Fruit fly (Drosophila melanogaster) whole organism, embryonic: ENCODE measurements around the gene CG32772.
A peak's percentile ranks its signal among the peaks of the same experiment; 100 is the strongest.

Experiments used
- Adf1 ChIP-seq: fragments of 200-800 bp; sonication (Bioruptor generic); IDR thresholded peaks from 2 replicates; pipeline ENCODE4 v1.3.6; 2022; ENCODE audit warnings: missing biosample characterization, missing genetic modification characterization
- Bgb ChIP-seq: fragments of 200-800 bp; sonication (Bioruptor generic); IDR thresholded peaks from 2 replicates; pipeline ENCODE4 v1.3.6; 2022; ENCODE audit warnings: missing biosample characterization, missing genetic modification characterization; ENCODE audit not compliant: partially characterized antibody
- CG10366 ChIP-seq: fragments of 200-800 bp; sonication (Bioruptor generic); IDR thresholded peaks from 2 replicates; pipeline ENCODE4 v1.3.6; 2022; ENCODE audit warnings: missing biosample characterization, missing genetic modification characterization
- CG10565 ChIP-seq: fragments of 200-800 bp; sonication (Bioruptor generic); optimal IDR thresholded peaks from 3 replicates; lab custom pipeline; 2016; ENCODE audit warnings: missing biosample characterization, mild to moderate bottlenecking, missing genetic modification characterization
- CG11247 ChIP-seq: fragments of 200-800 bp; sonication (Bioruptor generic); IDR thresholded peaks from 2 replicates; pipeline ENCODE4 v1.3.6; 2022; ENCODE audit warnings: missing biosample characterization, missing genetic modification characterization
- CG11695 ChIP-seq: fragments of 200-800 bp; sonication (Bioruptor generic); IDR thresholded peaks from 3 replicates; pipeline ENCODE4 v1.3.6; 2022; ENCODE audit warnings: missing biosample characterization, missing genetic modification characterization
- CG11696 ChIP-seq: fragments of 200-800 bp; sonication (Bioruptor generic); IDR thresholded peaks from 2 replicates; pipeline ENCODE4 v1.3.6; 2022; ENCODE audit warnings: missing biosample characterization, missing genetic modification characterization
- CG12071 ChIP-seq: fragments of 200-800 bp; sonication (Bioruptor generic); optimal IDR thresholded peaks from 3 replicates; lab custom pipeline; 2018; ENCODE audit warnings: missing biosample characterization, mild to moderate bottlenecking, missing genetic modification characterization
- CG14667 ChIP-seq: fragments of 200-800 bp; sonication (Bioruptor generic); IDR thresholded peaks from 2 replicates; pipeline ENCODE4 v1.3.6; 2022; ENCODE audit warnings: missing biosample characterization, missing genetic modification characterization
- CG16813 ChIP-seq: fragments of 200-800 bp; sonication (Bioruptor generic); IDR thresholded peaks from 3 replicates; pipeline ENCODE4 v1.3.6; 2022; ENCODE audit warnings: missing biosample characterization, missing genetic modification characterization; ENCODE audit not compliant: partially characterized antibody
- CG17186 ChIP-seq: fragments of 200-800 bp; sonication (Bioruptor generic); optimal IDR thresholded peaks from 3 replicates; lab custom pipeline; 2017; ENCODE audit warnings: missing biosample characterization, missing genetic modification reagents, missing genetic modification characterization
- CG17385 ChIP-seq: fragments of 200-800 bp; sonication (Bioruptor generic); optimal IDR thresholded peaks from 3 replicates; lab custom pipeline; 2018; ENCODE audit warnings: missing biosample characterization, mild to moderate bottlenecking, missing genetic modification characterization
- CG18262 ChIP-seq: fragments of 200-800 bp; optimal IDR thresholded peaks from 3 replicates; lab custom pipeline; 2019; ENCODE audit warnings: missing biosample characterization, mild to moderate bottlenecking, missing genetic modification characterization, moderate library complexity
- CG1832 ChIP-seq: fragments of 200-800 bp; sonication (Bioruptor generic); optimal IDR thresholded peaks from 2 replicates; lab custom pipeline; 2017; ENCODE audit warnings: missing biosample characterization, mild to moderate bottlenecking, missing genetic modification characterization, inconsistent platforms
- CG42726 ChIP-seq: fragments of 200-800 bp; sonication (Bioruptor generic); IDR thresholded peaks from 2 replicates; pipeline ENCODE4 v1.3.6; 2022; ENCODE audit warnings: missing biosample characterization, missing genetic modification characterization; ENCODE audit not compliant: partially characterized antibody
- CG6689 ChIP-seq: fragments of 200-800 bp; sonication (Bioruptor generic); IDR thresholded peaks from 2 replicates; pipeline ENCODE4 v1.3.6; 2022; ENCODE audit warnings: missing biosample characterization, missing genetic modification characterization
- CG7372 ChIP-seq: fragments of 200-800 bp; sonication (Bioruptor generic); IDR thresholded peaks from 2 replicates; pipeline ENCODE4 v1.3.6; 2022; ENCODE audit warnings: missing biosample characterization, missing genetic modification characterization
- CG8359 ChIP-seq: fragments of 200-800 bp; sonication (Bioruptor generic); optimal IDR thresholded peaks from 2 replicates; lab custom pipeline; 2017; ENCODE audit warnings: missing biosample characterization, mild to moderate bottlenecking, missing genetic modification characterization, borderline replicate concordance
- CG9797 ChIP-seq: fragments of 200-800 bp; sonication (Bioruptor generic); optimal IDR thresholded peaks from 3 replicates; lab custom pipeline; 2018; ENCODE audit warnings: missing biosample characterization, mild to moderate bottlenecking, missing genetic modification characterization
- Chrac-16 ChIP-seq: fragments of 200-800 bp; sonication (Bioruptor generic); optimal IDR thresholded peaks from 3 replicates; lab custom pipeline; 2016; ENCODE audit warnings: missing biosample characterization, missing genetic modification characterization
- Dip3 ChIP-seq: fragments of 200-800 bp; sonication (Bioruptor generic); optimal IDR thresholded peaks from 3 replicates; lab custom pipeline; 2016; ENCODE audit warnings: missing biosample characterization, missing genetic modification characterization
- Dref ChIP-seq: fragments of 200-800 bp; sonication (Bioruptor generic); IDR thresholded peaks from 2 replicates; pipeline ENCODE4 v1.3.6; 2022; ENCODE audit warnings: missing biosample characterization, missing genetic modification characterization
- Fer3 ChIP-seq: fragments of 200-800 bp; sonication (Bioruptor generic); optimal IDR thresholded peaks from 2 replicates; lab custom pipeline; 2018; ENCODE audit warnings: missing biosample characterization, mild to moderate bottlenecking, missing genetic modification characterization, moderate library complexity
- HHEX ChIP-seq: fragments of 200-800 bp; sonication (Bioruptor generic); optimal IDR thresholded peaks from 3 replicates; lab custom pipeline; 2017; ENCODE audit warnings: missing biosample characterization, mild to moderate bottlenecking, missing genetic modification characterization, missing genetic modification reagents
- Hey ChIP-seq: fragments of 200-800 bp; sonication (Bioruptor generic); optimal IDR thresholded peaks from 3 replicates; lab custom pipeline; 2018; ENCODE audit warnings: missing biosample characterization, mild to moderate bottlenecking, missing genetic modification characterization
- Lim3 ChIP-seq: fragments of 200-800 bp; sonication (Bioruptor generic); IDR thresholded peaks from 2 replicates; pipeline ENCODE4 v1.3.6; 2022; ENCODE audit warnings: missing biosample characterization, missing genetic modification characterization
- MBD-R2 ChIP-seq: fragments of 200-800 bp; sonication (Bioruptor generic); IDR thresholded peaks from 2 replicates; pipeline ENCODE4 v1.3.6; 2022; ENCODE audit warnings: missing biosample characterization, missing genetic modification characterization
- MESR4 ChIP-seq: fragments of 200-800 bp; sonication (Bioruptor generic); optimal IDR thresholded peaks from 2 replicates; lab custom pipeline; 2018; ENCODE audit warnings: missing biosample characterization, mild to moderate bottlenecking, missing genetic modification characterization, moderate library complexity
- Mad ChIP-seq: fragments of 200-800 bp; sonication (Bioruptor generic); optimal IDR thresholded peaks from 2 replicates; lab custom pipeline; 2016; ENCODE audit warnings: missing biosample characterization, missing genetic modification characterization
- Neu2 ChIP-seq: fragments of 200-800 bp; sonication (Bioruptor generic); optimal IDR thresholded peaks from 3 replicates; lab custom pipeline; 2016; ENCODE audit warnings: missing biosample characterization, missing genetic modification characterization, borderline replicate concordance
- Six4 ChIP-seq: fragments of 200-800 bp; sonication (Bioruptor generic); optimal IDR thresholded peaks from 2 replicates; lab custom pipeline; 2016; ENCODE audit warnings: missing biosample characterization, missing genetic modification characterization
- Sry-δ ChIP-seq: fragments of 200-800 bp; sonication (Bioruptor generic); optimal IDR thresholded peaks from 2 replicates; lab custom pipeline; 2016; ENCODE audit warnings: missing biosample characterization, missing genetic modification characterization
- Tbp ChIP-seq: fragments of >200 bp; optimal IDR thresholded peaks from 2 replicates; lab custom pipeline; 2018; ENCODE audit warnings: missing biosample characterization, missing genetic modification characterization
- amos ChIP-seq: fragments of 200-800 bp; sonication (Bioruptor generic); IDR thresholded peaks from 2 replicates; pipeline ENCODE4 v1.3.6; 2022; ENCODE audit warnings: missing biosample characterization, missing genetic modification characterization; ENCODE audit not compliant: partially characterized antibody
- bbx ChIP-seq: fragments of 200-800 bp; sonication (Bioruptor generic); IDR thresholded peaks from 2 replicates; pipeline ENCODE4 v1.3.6; 2022; ENCODE audit warnings: missing biosample characterization, missing genetic modification characterization; ENCODE audit not compliant: partially characterized antibody
- da ChIP-seq: fragments of 200-800 bp; sonication (Bioruptor generic); optimal IDR thresholded peaks from 2 replicates; lab custom pipeline; 2016; ENCODE audit warnings: missing biosample characterization, missing genetic modification characterization
- eve ChIP-seq, 2 experiments: fragments of >200 bp; optimal IDR thresholded peaks; 2 replicates each; lab custom pipeline; 2017; ENCODE audit warnings: missing biosample characterization in 2 of 2, missing genetic modification characterization in 2 of 2
- gfzf ChIP-seq: fragments of 200-800 bp; sonication (Bioruptor generic); optimal IDR thresholded peaks from 2 replicates; lab custom pipeline; 2016; ENCODE audit warnings: missing biosample characterization, mild to moderate bottlenecking, missing genetic modification characterization, moderate library complexity
- hbn ChIP-seq: fragments of 200-800 bp; sonication (Bioruptor generic); IDR thresholded peaks from 2 replicates; pipeline ENCODE4 v1.3.6; 2022; ENCODE audit warnings: missing biosample characterization, missing genetic modification characterization; ENCODE audit not compliant: partially characterized antibody
- hkb ChIP-seq, 2 experiments: fragments of 200-800 bp in 1 of 2; fragments of >200 bp in 1 of 2; sonication (Bioruptor generic) in 1 of 2; IDR thresholded peaks in 1 of 2; optimal IDR thresholded peaks in 1 of 2; 2 replicates each; pipeline versions ENCODE4 v1.3.6 to Lab custom; 2017 to 2022; ENCODE audit warnings: missing biosample characterization in 1 of 2, missing genetic modification characterization in 1 of 2
- jing ChIP-seq: fragments of 200-800 bp; sonication (Bioruptor generic); optimal IDR thresholded peaks from 2 replicates; lab custom pipeline; 2018; ENCODE audit warnings: missing biosample characterization, mild to moderate bottlenecking, missing genetic modification characterization
- oc ChIP-seq: fragments of 200-800 bp; sonication (Bioruptor generic); optimal IDR thresholded peaks from 2 replicates; lab custom pipeline; 2018; ENCODE audit warnings: missing biosample characterization, mild to moderate bottlenecking, missing genetic modification characterization, moderate library complexity
- onecut ChIP-seq: fragments of 200-800 bp; sonication (Bioruptor generic); IDR thresholded peaks from 2 replicates; pipeline ENCODE4 v1.3.6; 2022; ENCODE audit warnings: missing biosample characterization, missing genetic modification characterization
- phol ChIP-seq: fragments of 200-800 bp; sonication (Bioruptor generic); optimal IDR thresholded peaks from 3 replicates; lab custom pipeline; 2018; ENCODE audit warnings: missing biosample characterization, mild to moderate bottlenecking, missing genetic modification characterization, moderate library complexity
- run ChIP-seq: fragments of 200-800 bp; sonication (Bioruptor generic); optimal IDR thresholded peaks from 3 replicates; lab custom pipeline; 2018; ENCODE audit warnings: missing biosample characterization, mild to moderate bottlenecking, missing genetic modification characterization
- sd ChIP-seq: fragments of 200-800 bp; sonication (Bioruptor generic); optimal IDR thresholded peaks from 3 replicates; lab custom pipeline; 2018; ENCODE audit warnings: missing biosample characterization, mild to moderate bottlenecking, missing genetic modification characterization, moderate library complexity
- sens-2 ChIP-seq: fragments of 200-800 bp; sonication (Bioruptor generic); IDR thresholded peaks from 2 replicates; pipeline ENCODE4 v1.3.6; 2022; ENCODE audit warnings: missing biosample characterization, missing genetic modification characterization
- slou ChIP-seq: fragments of 200-800 bp; sonication (Bioruptor generic); optimal IDR thresholded peaks from 3 replicates; lab custom pipeline; 2016; ENCODE audit warnings: missing biosample characterization, missing genetic modification characterization
- stc ChIP-seq: fragments of 200-800 bp; sonication (Bioruptor generic); IDR thresholded peaks from 2 replicates; pipeline ENCODE4 v1.3.6; 2022; ENCODE audit warnings: missing biosample characterization, missing genetic modification characterization
- tna ChIP-seq: fragments of 200-800 bp; sonication (Bioruptor generic); IDR thresholded peaks from 2 replicates; pipeline ENCODE4 v1.3.6; 2022; ENCODE audit warnings: missing biosample characterization, missing genetic modification characterization; ENCODE audit not compliant: partially characterized antibody
- ttk ChIP-seq: fragments of 200-800 bp; sonication (Bioruptor generic); IDR thresholded peaks from 2 replicates; pipeline ENCODE4 v2.1.2; 2022; ENCODE audit warnings: missing biosample characterization, missing genetic modification characterization

The CG32772 gene

DNA sequence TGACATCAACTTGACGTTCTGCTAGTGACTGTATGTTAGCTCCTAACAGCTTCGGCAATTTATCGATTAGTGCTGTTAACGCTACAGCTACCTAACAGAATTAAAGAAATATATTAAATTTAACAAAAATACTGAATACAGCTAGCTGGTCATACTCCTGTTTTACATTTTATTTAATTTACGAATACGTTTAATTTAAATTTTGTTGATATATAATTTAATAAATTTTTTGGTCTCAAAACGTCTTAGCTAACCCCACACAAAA is 29.1 kb downstream of the CG32772 start, which contains the start of gene CG44774:
Gene CG44774 (minus strand): TSS at position 34 of the 265 bp plus-strand sequence.
- no peak for TF ChIP-seq Tbp (GFP tag; lab: Kevin White, UChicago)
- TF ChIP-seq CG11696 (GFP tag; lab: Robert Waterston, UW): no peak
- no peak for TF ChIP-seq CG7372
- TF ChIP-seq gfzf (GFP tag; lab: Kevin White, UChicago): peak; percentile 34
- TF ChIP-seq run: no peak
- TF ChIP-seq CG17385: no peak
- peak; percentile 22 for TF ChIP-seq CG9797 (GFP tag; lab: Kevin White, UChicago)
- 0 out of 2 replicates have a peak, but pooled peaks have one; percentile 27 for TF ChIP-seq Bgb
- no peak for TF ChIP-seq tna (GFP tag; lab: Robert Waterston, UW)
- no peak for TF ChIP-seq Hey (tag; lab: Kevin White, UChicago)
- TF ChIP-seq Dip3 (GFP tag; lab: Kevin White, UChicago): no peak
- TF ChIP-seq da: no peak
- peak; percentile 95 for TF ChIP-seq CG17186 (GFP tag; lab: Kevin White, UChicago)
- TF ChIP-seq Chrac-16 (GFP tag; lab: Kevin White, UChicago): no peak
- no peak for TF ChIP-seq eve (GFP tag; optimal IDR thresholded peaks at IDR 0.05; lab: Kevin White, UChicago)
- no peak for TF ChIP-seq MESR4 (GFP tag; lab: Kevin White, UChicago)
- no peak for TF ChIP-seq CG1832
- no peak for TF ChIP-seq CG18262 (tag; lab: Kevin White, UChicago)
- TF ChIP-seq Fer3: no peak
- TF ChIP-seq slou (GFP tag; lab: Kevin White, UChicago): no peak
- TF ChIP-seq ttk (GFP tag; lab: Robert Waterston, UW): no peak
- no peak for TF ChIP-seq sd (tag; lab: Kevin White, UChicago)
- peak; percentile 24; the same call in 1 of the 2 replicates for TF ChIP-seq bbx (GFP tag; lab: Robert Waterston, UW)
- TF ChIP-seq Six4 (GFP tag; lab: Kevin White, UChicago): no peak
- no peak for TF ChIP-seq HHEX (GFP tag; lab: Kevin White, UChicago)
- TF ChIP-seq onecut: no peak
- no peak for TF ChIP-seq CG12071
- TF ChIP-seq Mad (GFP tag; lab: Kevin White, UChicago): no peak
- TF ChIP-seq hkb (optimal IDR thresholded peaks at IDR 0.05; lab: Kevin White, UChicago): no peak
- TF ChIP-seq hkb (GFP tag; IDR thresholded peaks at IDR 0.05; lab: Robert Waterston, UW): no peak
- TF ChIP-seq Neu2: no peak
- no peak for TF ChIP-seq CG14667 (GFP tag; lab: Robert Waterston, UW)
- no peak for TF ChIP-seq CG10366
- TF ChIP-seq CG11695 (GFP tag; lab: Robert Waterston, UW): no peak
- no peak for TF ChIP-seq Adf1 (GFP tag; lab: Robert Waterston, UW)
- TF ChIP-seq oc (tag; lab: Kevin White, UChicago): no peak
- TF ChIP-seq Dref (GFP tag; lab: Robert Waterston, UW): peak; percentile 52
- no peak for TF ChIP-seq jing
- no peak for TF ChIP-seq CG8359 (GFP tag; lab: Kevin White, UChicago)
- TF ChIP-seq hbn (GFP tag; lab: Robert Waterston, UW): no peak
- TF ChIP-seq phol (tag; lab: Kevin White, UChicago): no peak
- no peak for TF ChIP-seq CG6689
- TF ChIP-seq CG11247 (GFP tag; lab: Robert Waterston, UW): no peak
- TF ChIP-seq stc (GFP tag; lab: Robert Waterston, UW): no peak
- TF ChIP-seq CG42726 (GFP tag; lab: Robert Waterston, UW): no peak
- peak; percentile 42 for TF ChIP-seq amos
- peak; percentile 39 for TF ChIP-seq Sry-δ (GFP tag; lab: Kevin White, UChicago)
- no peak for TF ChIP-seq Lim3 (GFP tag; lab: Robert Waterston, UW)
- TF ChIP-seq CG16813: no peak; the same call in 2 of the 3 replicates
- TF ChIP-seq MBD-R2 (GFP tag; lab: Robert Waterston, UW): no peak
- TF ChIP-seq sens-2: no peak
- TF ChIP-seq CG10565 (GFP tag; lab: Kevin White, UChicago): no peak
